Fruit fly (Drosophila melanogaster) whole organism, embryonic: ENCODE measurements around the gene teq.

ENCODE experiments used
- ATbp ChIP-seq: fragments of 200-800 bp; sonication (Bioruptor generic); optimal IDR thresholded peaks from 2 replicates; lab custom pipeline; 2017; ENCODE audit warnings: missing biosample characterization, mild to moderate bottlenecking, missing genetic modification characterization, missing genetic modification reagents
- B-H1 ChIP-seq: fragments of 200-800 bp; sonication (Bioruptor generic); IDR thresholded peaks from 3 replicates; pipeline ENCODE4 v1.3.6; 2022; ENCODE audit warnings: missing biosample characterization, missing genetic modification characterization
- CG10321 ChIP-seq: fragments of 200-800 bp; sonication (Bioruptor generic); IDR thresholded peaks from 2 replicates; pipeline ENCODE4 v1.3.6; 2022; ENCODE audit warnings: missing biosample characterization, missing genetic modification characterization
- CG12391 ChIP-seq: fragments of 200-800 bp; sonication (Bioruptor generic); optimal IDR thresholded peaks from 3 replicates; lab custom pipeline; 2018; ENCODE audit warnings: missing biosample characterization, mild to moderate bottlenecking, missing genetic modification characterization, moderate library complexity
- CG12659 ChIP-seq: fragments of 200-800 bp; sonication (Bioruptor generic); optimal IDR thresholded peaks from 3 replicates; lab custom pipeline; 2017; ENCODE audit warnings: mild to moderate bottlenecking, missing biosample characterization, missing genetic modification reagents, missing genetic modification characterization
- CG12769 ChIP-seq: fragments of 200-800 bp; sonication (Bioruptor generic); optimal IDR thresholded peaks from 2 replicates; lab custom pipeline; 2019; ENCODE audit warnings: missing biosample characterization, mild to moderate bottlenecking, missing genetic modification characterization, moderate library complexity
- CG13624 ChIP-seq: fragments of 200-800 bp; sonication (Bioruptor generic); optimal IDR thresholded peaks from 2 replicates; lab custom pipeline; 2016; ENCODE audit warnings: missing biosample characterization, missing genetic modification characterization
- CG13775 ChIP-seq: fragments of 200-800 bp; sonication (Bioruptor generic); optimal IDR thresholded peaks from 3 replicates; lab custom pipeline; 2017; ENCODE audit warnings: missing biosample characterization, mild to moderate bottlenecking, missing genetic modification characterization
- CG1602 ChIP-seq: fragments of 200-800 bp; sonication (Bioruptor generic); optimal IDR thresholded peaks from 3 replicates; lab custom pipeline; 2016; ENCODE audit warnings: missing biosample characterization, missing genetic modification characterization
- CG17385 ChIP-seq: fragments of 200-800 bp; sonication (Bioruptor generic); optimal IDR thresholded peaks from 3 replicates; lab custom pipeline; 2018; ENCODE audit warnings: missing biosample characterization, mild to moderate bottlenecking, missing genetic modification characterization
- CG31388 ChIP-seq: fragments of 200-800 bp; sonication (Bioruptor generic); optimal IDR thresholded peaks from 2 replicates; lab custom pipeline; 2016; ENCODE audit warnings: missing biosample characterization, missing genetic modification characterization
- CG34422 ChIP-seq: fragments of 200-800 bp; sonication (Bioruptor generic); IDR thresholded peaks from 3 replicates; pipeline ENCODE4 v1.3.6; 2022; ENCODE audit warnings: missing biosample characterization, missing genetic modification characterization
- CG3847 ChIP-seq: fragments of 200-800 bp; sonication (Bioruptor generic); IDR thresholded peaks from 2 replicates; pipeline ENCODE4 v1.3.6; 2022; ENCODE audit warnings: missing biosample characterization, missing genetic modification characterization
- CG3995 ChIP-seq: fragments of 200-800 bp; sonication (Bioruptor generic); optimal IDR thresholded peaks from 3 replicates; lab custom pipeline; 2016; ENCODE audit warnings: missing biosample characterization, missing genetic modification characterization
- CG4424 ChIP-seq: fragments of 200-800 bp; sonication (Bioruptor generic); optimal IDR thresholded peaks from 3 replicates; lab custom pipeline; 2016; ENCODE audit warnings: missing biosample characterization, missing genetic modification characterization
- CG4854 ChIP-seq: fragments of 200-800 bp; sonication (Bioruptor generic); optimal IDR thresholded peaks from 2 replicates; lab custom pipeline; 2016; ENCODE audit warnings: missing biosample characterization, missing genetic modification characterization, inconsistent platforms
- CG6254 ChIP-seq: fragments of 200-800 bp; sonication (Bioruptor generic); optimal IDR thresholded peaks from 3 replicates; lab custom pipeline; 2017; ENCODE audit warnings: mild to moderate bottlenecking, missing biosample characterization, missing genetic modification reagents, missing genetic modification characterization
- CG6813 ChIP-seq: fragments of 200-800 bp; sonication (Bioruptor generic); optimal IDR thresholded peaks from 2 replicates; lab custom pipeline; 2017; ENCODE audit warnings: missing biosample characterization, missing genetic modification characterization, mild to moderate bottlenecking, moderate library complexity, missing genetic modification reagents
- CG8290 ChIP-seq, 3 experiments: fragments of 200-800 bp; sonication (Bioruptor generic); optimal IDR thresholded peaks; 2 replicates each; lab custom pipeline; 2016 to 2019; ENCODE audit warnings: missing biosample characterization in 3 of 3, missing genetic modification characterization in 3 of 3, mild to moderate bottlenecking in 2 of 3, moderate library complexity in 1 of 3
- CG9817 ChIP-seq: fragments of 200-800 bp; sonication (Bioruptor generic); optimal IDR thresholded peaks from 2 replicates; lab custom pipeline; 2018; ENCODE audit warnings: missing biosample characterization, mild to moderate bottlenecking, missing genetic modification characterization, moderate library complexity
- Camta ChIP-seq: fragments of 200-800 bp; sonication (Bioruptor generic); optimal IDR thresholded peaks from 2 replicates; lab custom pipeline; 2016; ENCODE audit warnings: missing biosample characterization, missing genetic modification characterization
- Dbx ChIP-seq: fragments of 200-800 bp; sonication (Bioruptor generic); IDR thresholded peaks from 3 replicates; pipeline ENCODE4 v1.3.6; 2022; ENCODE audit warnings: missing biosample characterization, missing genetic modification characterization
- Deaf1 ChIP-seq: fragments of 200-800 bp; optimal IDR thresholded peaks from 3 replicates; lab custom pipeline; 2019; ENCODE audit warnings: missing biosample characterization, mild to moderate bottlenecking, missing genetic modification characterization, moderate library complexity
- Dref ChIP-seq: fragments of 200-800 bp; sonication (Bioruptor generic); IDR thresholded peaks from 2 replicates; pipeline ENCODE4 v1.3.6; 2022; ENCODE audit warnings: missing biosample characterization, missing genetic modification characterization
- Hmr ChIP-seq: fragments of 200-800 bp; sonication (Bioruptor generic); optimal IDR thresholded peaks from 3 replicates; lab custom pipeline; 2017; ENCODE audit warnings: mild to moderate bottlenecking, missing biosample characterization, missing genetic modification reagents, missing genetic modification characterization
- Lhr ChIP-seq: fragments of 200-800 bp; sonication (Bioruptor generic); optimal IDR thresholded peaks from 3 replicates; lab custom pipeline; 2017; ENCODE audit warnings: mild to moderate bottlenecking, missing biosample characterization, missing genetic modification reagents, missing genetic modification characterization
- Mad ChIP-seq: fragments of 200-800 bp; sonication (Bioruptor generic); optimal IDR thresholded peaks from 2 replicates; lab custom pipeline; 2016; ENCODE audit warnings: missing biosample characterization, missing genetic modification characterization
- PHDP ChIP-seq: fragments of 200-800 bp; sonication (Bioruptor generic); optimal IDR thresholded peaks from 3 replicates; lab custom pipeline; 2018; ENCODE audit warnings: missing biosample characterization, mild to moderate bottlenecking, missing genetic modification characterization, moderate library complexity
- Rfx ChIP-seq: fragments of 200-800 bp; sonication (Bioruptor generic); IDR thresholded peaks from 2 replicates; pipeline ENCODE4 v1.3.6; 2022; ENCODE audit warnings: missing biosample characterization, missing genetic modification characterization
- Spps ChIP-seq: fragments of 200-800 bp; sonication (Bioruptor generic); optimal IDR thresholded peaks from 2 replicates; lab custom pipeline; 2018; ENCODE audit warnings: missing biosample characterization, mild to moderate bottlenecking, missing genetic modification characterization
- TFAM ChIP-seq: fragments of 200-800 bp; sonication (Bioruptor generic); optimal IDR thresholded peaks from 2 replicates; lab custom pipeline; 2017; ENCODE audit warnings: missing biosample characterization, missing genetic modification characterization, inconsistent platforms
- Usf ChIP-seq: fragments of 200-800 bp; sonication (Bioruptor generic); optimal IDR thresholded peaks from 2 replicates; lab custom pipeline; 2017; ENCODE audit warnings: missing genotype, missing biosample characterization, missing genetic modification characterization
- ase ChIP-seq: fragments of 200-800 bp; sonication (Bioruptor generic); IDR thresholded peaks from 3 replicates; pipeline ENCODE4 v1.3.6; 2022; ENCODE audit warnings: missing biosample characterization, missing genetic modification characterization
- bcd ChIP-seq: fragments of 200-800 bp; sonication (Bioruptor generic); optimal IDR thresholded peaks from 2 replicates; lab custom pipeline; 2017; ENCODE audit warnings: missing biosample characterization, mild to moderate bottlenecking, missing genetic modification characterization
- cas ChIP-seq: fragments of 200-800 bp; sonication (Bioruptor generic); IDR thresholded peaks from 2 replicates; pipeline ENCODE4 v1.3.6; 2022; ENCODE audit warnings: missing biosample characterization, missing genetic modification characterization
- chn ChIP-seq: fragments of 200-800 bp; sonication (Bioruptor generic); optimal IDR thresholded peaks from 2 replicates; lab custom pipeline; 2016; ENCODE audit warnings: missing biosample characterization, missing genetic modification characterization
- dysf ChIP-seq: fragments of 200-800 bp; sonication (Bioruptor generic); IDR thresholded peaks from 3 replicates; pipeline ENCODE4 v1.3.6; 2022; ENCODE audit warnings: missing biosample characterization, missing genetic modification characterization
- ewg ChIP-seq: fragments of 200-800 bp; sonication (Bioruptor generic); optimal IDR thresholded peaks from 3 replicates; lab custom pipeline; 2017; ENCODE audit warnings: mild to moderate bottlenecking, missing biosample characterization, missing genetic modification reagents, missing genetic modification characterization
- fd96Cb ChIP-seq: fragments of 200-800 bp; sonication (Bioruptor generic); optimal IDR thresholded peaks from 2 replicates; lab custom pipeline; 2018; ENCODE audit warnings: missing biosample characterization, mild to moderate bottlenecking, missing genetic modification characterization, moderate library complexity
- hkb ChIP-seq, 2 experiments: fragments of 200-800 bp in 1 of 2; fragments of >200 bp in 1 of 2; sonication (Bioruptor generic) in 1 of 2; IDR thresholded peaks in 1 of 2; optimal IDR thresholded peaks in 1 of 2; 2 replicates each; pipeline versions ENCODE4 v1.3.6 to Lab custom; 2017 to 2022; ENCODE audit warnings: missing biosample characterization in 1 of 2, missing genetic modification characterization in 1 of 2
- lov ChIP-seq, 2 experiments: fragments of 200-800 bp in 1 of 2; fragments of >200 bp in 1 of 2; sonication (Bioruptor generic) in 1 of 2; IDR thresholded peaks in 1 of 2; optimal IDR thresholded peaks in 1 of 2; 2 replicates in 1 of 2; 3 replicates in 1 of 2; pipeline versions ENCODE4 v1.3.6 to Lab custom; 2017 to 2022; ENCODE audit warnings: missing biosample characterization in 1 of 2, missing genetic modification characterization in 1 of 2
- maf-S ChIP-seq: fragments of 200-800 bp; sonication (Bioruptor generic); optimal IDR thresholded peaks from 2 replicates; lab custom pipeline; 2016; ENCODE audit warnings: missing biosample characterization, missing genetic modification characterization
- otp ChIP-seq: fragments of 200-800 bp; sonication (Bioruptor generic); IDR thresholded peaks from 3 replicates; pipeline ENCODE4, ENCODE4 v1.3.6; 2022; ENCODE audit warnings: missing biosample characterization, missing genetic modification characterization
- pita ChIP-seq: fragments of 200-800 bp; sonication (Bioruptor generic); optimal IDR thresholded peaks from 2 replicates; lab custom pipeline; 2017; ENCODE audit warnings: missing biosample characterization, mild to moderate bottlenecking, missing genetic modification characterization
- run ChIP-seq: fragments of 200-800 bp; sonication (Bioruptor generic); optimal IDR thresholded peaks from 3 replicates; lab custom pipeline; 2018; ENCODE audit warnings: missing biosample characterization, mild to moderate bottlenecking, missing genetic modification characterization
- scrt ChIP-seq: fragments of 200-800 bp; sonication (Bioruptor generic); optimal IDR thresholded peaks from 2 replicates; lab custom pipeline; 2018; ENCODE audit warnings: missing biosample characterization, mild to moderate bottlenecking, missing genetic modification characterization, moderate library complexity
- tup ChIP-seq: fragments of 200-800 bp; sonication (Bioruptor generic); optimal IDR thresholded peaks from 2 replicates; lab custom pipeline; 2016; ENCODE audit warnings: missing biosample characterization, mild to moderate bottlenecking, missing genetic modification characterization, moderate library complexity
- vnd ChIP-seq: fragments of 200-800 bp; sonication (Bioruptor generic); IDR thresholded peaks from 3 replicates; pipeline ENCODE4 v1.3.6; 2022; ENCODE audit warnings: missing biosample characterization, missing genetic modification characterization; ENCODE audit not compliant: partially characterized antibody

Gene teq

dm6 chr3L:9033999-9034626 lies 40.3 kb upstream of the teq start (continued):
- TF ChIP-seq CG12769 (tag; lab: Kevin White, UChicago) (no peak), Hmr (no peak), Spps (tag; lab: Kevin White, UChicago) (peak; percentile 85), scrt (GFP tag; lab: Kevin White, UChicago) (peak; percentile 32), CG13775 (GFP tag; lab: Kevin White, UChicago) (peak; percentile 33), Dref (GFP tag; lab: Robert Waterston, UW) (no peak), CG4854 (GFP tag; lab: Kevin White, UChicago) (peak; percentile 36), ewg (GFP tag; lab: Kevin White, UChicago) (peak; percentile 9), bcd (GFP tag; lab: Kevin White, UChicago) (peak; percentile 54), CG9817 (no peak), PHDP (peak; percentile 11), dysf (GFP tag; lab: Robert Waterston, UW) (peak; percentile 62; the same call in 2 of the 3 replicates), CG34422 (GFP tag; lab: Robert Waterston, UW) (peak; percentile 61; the same call in 1 of the 3 replicates), CG4424 (GFP tag; lab: Kevin White, UChicago) (peak; percentile 83), Mad (GFP tag; lab: Kevin White, UChicago) (no peak), CG3995 (no peak), Deaf1 (tag; lab: Kevin White, UChicago) (peak; percentile 70), ase (GFP tag; lab: Robert Waterston, UW) (peak; percentile 39; the same call in 1 of the 3 replicates), Camta (GFP tag; lab: Kevin White, UChicago) (peak; percentile 31), vnd (GFP tag; lab: Robert Waterston, UW) (no peak), TFAM (peak; percentile 41), Dbx (no peak), cas (no peak), pita (GFP tag; lab: Kevin White, UChicago) (no peak), CG12391 (peak; percentile 43), CG1602 (GFP tag; lab: Kevin White, UChicago) (peak; percentile 44), Usf (GFP tag; lab: Kevin White, UChicago) (no peak), CG13624 (GFP tag; lab: Kevin White, UChicago) (no peak), maf-S (no peak), CG10321 (peak; percentile 26; the same call in 1 of the 2 replicates), chn (GFP tag; lab: Kevin White, UChicago) (peak; percentile 11), fd96Cb (tag; lab: Kevin White, UChicago) (peak; percentile 81), ATbp (GFP tag; lab: Kevin White, UChicago) (no peak), Lhr (GFP tag; lab: Kevin White, UChicago) (no peak), CG3847 (GFP tag; lab: Robert Waterston, UW) (peak; percentile 42), tup (no peak), lov (optimal IDR thresholded peaks at IDR 0.05; lab: Kevin White, UChicago) (no peak), lov (GFP tag; IDR thresholded peaks at IDR 0.05; lab: Robert Waterston, UW) (peak; percentile 34; the same call in 1 of the 3 replicates), otp (GFP tag; lab: Robert Waterston, UW) (peak; percentile 72; the same call in 2 of the 3 replicates), Rfx (GFP tag; lab: Robert Waterston, UW) (0 out of 2 replicates have a peak, but pooled peaks have one; percentile 26), CG31388 (peak; percentile 39), CG12659 (GFP tag; lab: Kevin White, UChicago) (no peak), CG8290 (GFP tag; optimal IDR thresholded peaks at IDR 0.05; lab: Kevin White, UChicago) (no peak), CG8290 (tag; optimal IDR thresholded peaks at IDR 0.05; lab: Kevin White, UChicago) (no peak), B-H1 (GFP tag; lab: Robert Waterston, UW) (no peak), CG6813 (GFP tag; lab: Kevin White, UChicago) (peak; percentile 61), CG6254 (GFP tag; lab: Kevin White, UChicago) (peak; percentile 67), hkb (optimal IDR thresholded peaks at IDR 0.05; lab: Kevin White, UChicago) (no peak), hkb (GFP tag; IDR thresholded peaks at IDR 0.05; lab: Robert Waterston, UW) (peak; percentile 75), CG17385 (peak; percentile 17), run (no peak)
